Worm (Caenorhabditis elegans): ENCODE measurements around the gene Y5H2B.3.
A peak's percentile ranks its signal among the peaks of the same experiment; 100 is the strongest.

The Y5H2B.3 gene

DNA sequence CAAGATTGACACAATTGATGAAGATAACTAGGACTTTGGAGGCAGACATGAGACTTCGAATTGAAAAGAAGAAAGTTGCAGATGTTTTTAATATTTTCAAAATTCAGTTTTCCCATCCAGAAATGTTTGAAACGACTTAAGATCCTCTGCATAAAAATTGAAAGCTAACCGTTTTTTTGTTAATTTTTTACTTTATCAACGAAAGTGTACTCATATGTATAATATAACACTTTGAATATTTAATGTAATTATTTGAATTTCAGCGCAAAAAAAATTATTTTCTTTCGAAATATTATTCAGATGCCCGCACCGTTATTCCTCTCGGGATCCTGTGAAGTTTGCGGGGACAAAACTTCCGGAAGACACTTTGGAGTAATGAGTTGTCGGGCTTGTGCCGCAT lies 38.8 kb downstream of the Y5H2B.3 start, which contains the start of gene nhr-18:
Gene nhr-18, plus strand, starts transcription at position 301 of the 400 bp plus-strand sequence.
- TF ChIP-seq efl-1 (optimal IDR thresholded peaks at IDR 0.05) = no peak
- TF ChIP-seq efl-1 (GFP tag; optimal IDR thresholded peaks at IDR 0.05 in 1 of 2) = peak in 1 of 2 experiments; percentile 15
- no peak for TF ChIP-seq sptf-1 (tag; optimal IDR thresholded peaks at IDR 0.05)

DNA sequence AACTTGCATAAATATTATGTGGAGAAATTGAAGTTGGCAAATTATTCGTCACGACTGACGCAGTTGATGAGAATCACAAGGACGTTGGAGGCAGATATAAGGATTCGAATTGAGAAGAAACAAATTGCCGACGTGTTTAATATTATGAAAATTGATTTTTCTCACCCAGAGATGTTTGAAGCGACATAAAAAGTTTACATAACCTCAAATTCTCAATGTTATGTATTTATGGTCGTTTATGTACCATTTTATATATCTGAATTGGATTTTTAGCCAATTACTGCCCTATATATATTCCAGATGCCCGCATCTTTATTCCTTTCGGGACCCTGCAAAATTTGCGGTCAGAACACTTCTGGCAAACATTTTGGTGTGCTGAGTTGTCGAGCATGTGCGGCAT lies 40.7 kb downstream of the Y5H2B.3 start, which contains the start of gene nhr-126:
Gene nhr-126, plus strand, starts transcription at position 301 of the 400 bp plus-strand sequence.
- TF ChIP-seq nhr-71 (tag; optimal IDR thresholded peaks at IDR 0.05) = no peak
- no peak for TF ChIP-seq nhr-28 (tag; optimal IDR thresholded peaks at IDR 0.05)
- no peak for TF ChIP-seq dsc-1 (tag; optimal IDR thresholded peaks at IDR 0.05)
- no peak for TF ChIP-seq ama-1 (optimal IDR thresholded peaks at IDR 0.05)
- no peak for TF ChIP-seq nhr-11 (tag; optimal IDR thresholded peaks at IDR 0.05)
- no peak for TF ChIP-seq fkh-4 (tag; optimal IDR thresholded peaks at IDR 0.05; ENCODE audit: borderline replicate concordance)
- no peak for TF ChIP-seq ceh-88 (GFP tag; IDR thresholded peaks at IDR 0.05)
- no peak for TF ChIP-seq elt-3 (tag; optimal IDR thresholded peaks at IDR 0.05)
- no peak for TF ChIP-seq efl-3 (GFP tag; optimal IDR thresholded peaks at IDR 0.05)
- no peak for TF ChIP-seq dpl-1 (GFP tag; optimal IDR thresholded peaks at IDR 0.05)
- TF ChIP-seq xbp-1 (tag; optimal IDR thresholded peaks at IDR 0.05) = no peak
- no peak for TF ChIP-seq nhr-47 (tag; optimal IDR thresholded peaks at IDR 0.05)
- no peak for TF ChIP-seq fkh-8 (tag; optimal IDR thresholded peaks at IDR 0.05)
- no peak for TF ChIP-seq zip-4 (GFP tag; optimal IDR thresholded peaks at IDR 0.05)

DNA sequence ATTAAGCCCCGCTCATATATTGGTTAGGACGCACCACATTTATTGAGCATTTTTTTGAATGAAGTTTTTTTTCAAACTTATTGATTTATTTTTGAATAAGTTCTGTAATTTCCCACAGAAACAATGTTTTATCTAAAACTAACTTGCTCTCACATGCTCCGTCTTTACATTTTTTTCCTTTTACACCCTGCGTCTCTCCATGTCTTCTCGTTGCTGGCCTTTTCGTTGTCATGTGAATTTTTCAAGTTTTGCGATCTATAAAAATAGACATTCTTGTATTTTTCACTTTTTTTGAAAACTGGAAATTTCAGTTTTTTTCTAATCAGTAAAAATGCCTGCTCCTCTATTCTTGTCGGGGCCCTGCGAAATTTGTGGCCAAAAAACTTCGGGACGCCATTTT lies 42.8 kb downstream of the Y5H2B.3 start, which contains the start of gene nhr-134:
Gene nhr-134, plus strand, starts transcription at position 312 of the 400 bp plus-strand sequence.
- TF ChIP-seq C16A3.4 (tag; optimal IDR thresholded peaks at IDR 0.05) = no peak
- TF ChIP-seq vab-15 (tag; optimal IDR thresholded peaks at IDR 0.05) = no peak
- no peak for TF ChIP-seq hpl-2 (GFP tag; optimal IDR thresholded peaks at IDR 0.05)
- no peak for TF ChIP-seq egl-13 (tag; optimal IDR thresholded peaks at IDR 0.05)
- no peak for TF ChIP-seq nhr-28 (tag; optimal IDR thresholded peaks at IDR 0.05)
- TF ChIP-seq lsy-2 (tag; optimal IDR thresholded peaks at IDR 0.05) = no peak
- TF ChIP-seq lir-3 (tag; optimal IDR thresholded peaks at IDR 0.05; ENCODE audit: poor library complexity) = no peak
- TF ChIP-seq lin-35 (GFP tag; optimal IDR thresholded peaks at IDR 0.05) = peak in 1 of 2 experiments; percentile 10
- TF ChIP-seq nhr-12 (tag; optimal IDR thresholded peaks at IDR 0.05) = no peak
- no peak for TF ChIP-seq nhr-11 (tag; optimal IDR thresholded peaks at IDR 0.05)
- TF ChIP-seq tlp-1 (tag; optimal IDR thresholded peaks at IDR 0.05) = no peak
- no peak for TF ChIP-seq nhr-84 (tag; optimal IDR thresholded peaks at IDR 0.05)
- TF ChIP-seq elt-2 (tag; optimal IDR thresholded peaks at IDR 0.05) = peak; percentile 54
- TF ChIP-seq ama-1 (optimal IDR thresholded peaks at IDR 0.05) = no peak
- TF ChIP-seq swsn-7 (tag; optimal IDR thresholded peaks at IDR 0.05) = no peak
- no peak for TF ChIP-seq blmp-1 (tag; optimal IDR thresholded peaks at IDR 0.05)
- no peak for TF ChIP-seq aly-2 (tag; optimal IDR thresholded peaks at IDR 0.05)
- peak; percentile 26 for TF ChIP-seq nhr-20 (tag; optimal IDR thresholded peaks at IDR 0.05)
- TF ChIP-seq unc-86 (tag; optimal IDR thresholded peaks at IDR 0.05) = no peak
- no peak for TF ChIP-seq pag-3 (tag; optimal IDR thresholded peaks at IDR 0.05; ENCODE audit: borderline replicate concordance, insufficient read depth)
- no peak for TF ChIP-seq nhr-85 (tag)
- TF ChIP-seq hlh-17 (GFP tag; optimal IDR thresholded peaks at IDR 0.05; ENCODE audit: borderline replicate concordance) = no peak
- TF ChIP-seq nhr-71 (tag; optimal IDR thresholded peaks at IDR 0.05) = no peak
- TF ChIP-seq snu-23 (GFP tag; optimal IDR thresholded peaks at IDR 0.05) = no peak
- peak in 1 of 2 experiments; percentile 2 for TF ChIP-seq efl-1 (optimal IDR thresholded peaks at IDR 0.05)
- peak in 1 of 2 experiments; percentile 12 for TF ChIP-seq efl-1 (GFP tag; optimal IDR thresholded peaks at IDR 0.05 in 1 of 2)
- no peak for TF ChIP-seq nhr-47 (tag; optimal IDR thresholded peaks at IDR 0.05)
- TF ChIP-seq Y116A8C.19 (tag; optimal IDR thresholded peaks at IDR 0.05; ENCODE audit: borderline replicate concordance) = no peak
- no peak for TF ChIP-seq ztf-11 (tag; optimal IDR thresholded peaks at IDR 0.05)

Measured in whole organism, L1 larva.